Fruit fly (Drosophila melanogaster) whole organism, pupa: Measurements from ENCODE around the gene Eig71Eh.

Experiments used
- CG10348 ChIP-seq: fragments of 200-800 bp; sonication (Bioruptor generic); IDR thresholded peaks from 2 replicates; pipeline ENCODE4 v1.3.6; 2022; ENCODE audit warnings: missing biosample characterization, missing genetic modification characterization
- CG12605 ChIP-seq: fragments of 200-800 bp; sonication (Bioruptor generic); IDR thresholded peaks from 2 replicates; pipeline ENCODE4 v1.3.6; 2022; ENCODE audit warnings: missing biosample characterization, missing genetic modification characterization
- CG13204 ChIP-seq: fragments of 200-800 bp; sonication (Bioruptor generic); optimal IDR thresholded peaks from 2 replicates; lab custom pipeline; 2018; ENCODE audit warnings: missing biosample characterization, mild to moderate bottlenecking, missing genetic modification characterization, moderate library complexity
- CG14655 ChIP-seq: fragments of 200-800 bp; sonication (Bioruptor generic); optimal IDR thresholded peaks from 3 replicates; lab custom pipeline; 2017; ENCODE audit warnings: mild to moderate bottlenecking, missing biosample characterization, missing genetic modification reagents, missing genetic modification characterization
- CG15710 ChIP-seq: fragments of 200-800 bp; sonication (Bioruptor generic); optimal IDR thresholded peaks from 2 replicates; lab custom pipeline; 2018; ENCODE audit warnings: missing biosample characterization, mild to moderate bottlenecking, missing genetic modification characterization, moderate library complexity
- CG17806 ChIP-seq: fragments of 200-800 bp; sonication (Bioruptor generic); optimal IDR thresholded peaks from 2 replicates; lab custom pipeline; 2018; ENCODE audit warnings: missing biosample characterization, mild to moderate bottlenecking, missing genetic modification characterization, moderate library complexity
- CG32121 ChIP-seq: fragments of 200-800 bp; sonication (Bioruptor generic); IDR thresholded peaks from 2 replicates; pipeline ENCODE4 v1.3.6; 2022; ENCODE audit warnings: missing biosample characterization, missing genetic modification characterization
- CG34367 ChIP-seq: fragments of 200-800 bp; sonication (Bioruptor generic); optimal IDR thresholded peaks from 2 replicates; lab custom pipeline; 2018; ENCODE audit warnings: missing biosample characterization, mild to moderate bottlenecking, missing genetic modification characterization
- CG4496 ChIP-seq: fragments of 200-800 bp; sonication (Bioruptor generic); IDR thresholded peaks from 3 replicates; pipeline ENCODE4 v1.3.6; 2022; ENCODE audit warnings: missing biosample characterization, missing genetic modification characterization
- CG8159 ChIP-seq: fragments of 200-800 bp; sonication (Bioruptor generic); optimal IDR thresholded peaks from 3 replicates; lab custom pipeline; 2018; ENCODE audit warnings: missing biosample characterization, mild to moderate bottlenecking, missing genetic modification characterization, moderate library complexity
- CG8301 ChIP-seq: fragments of 200-800 bp; sonication (Bioruptor generic); optimal IDR thresholded peaks from 2 replicates; lab custom pipeline; 2018; ENCODE audit warnings: missing biosample characterization, mild to moderate bottlenecking, missing genetic modification characterization
- CG9948 ChIP-seq: fragments of 200-800 bp; sonication (Bioruptor generic); optimal IDR thresholded peaks from 2 replicates; lab custom pipeline; 2018; ENCODE audit warnings: missing biosample characterization, mild to moderate bottlenecking, missing genetic modification characterization, moderate library complexity
- D1 ChIP-seq: fragments of 200-800 bp; sonication (Bioruptor generic); optimal IDR thresholded peaks from 2 replicates; lab custom pipeline; 2018; ENCODE audit warnings: missing biosample characterization, mild to moderate bottlenecking, missing genetic modification characterization, moderate library complexity
- EcR ChIP-seq: fragments of 200-800 bp; sonication (Bioruptor generic); optimal IDR thresholded peaks from 3 replicates; lab custom pipeline; 2019; ENCODE audit warnings: missing biosample characterization, missing genetic modification characterization, mild to moderate bottlenecking, moderate library complexity, missing genetic modification reagents
- Ets98B ChIP-seq: fragments of 200-800 bp; sonication (Bioruptor generic); IDR thresholded peaks from 2 replicates; pipeline ENCODE4 v1.3.6; 2022; ENCODE audit warnings: missing biosample characterization, missing genetic modification characterization
- Pif1A ChIP-seq: fragments of 200-800 bp; sonication (Bioruptor generic); optimal IDR thresholded peaks from 3 replicates; lab custom pipeline; 2016; ENCODE audit warnings: missing biosample characterization, missing genetic modification characterization
- Pif1B ChIP-seq: fragments of 200-800 bp; sonication (Bioruptor generic); optimal IDR thresholded peaks from 3 replicates; lab custom pipeline; 2016; ENCODE audit warnings: missing biosample characterization, missing genetic modification characterization
- Snoo ChIP-seq: fragments of 200-800 bp; sonication (Bioruptor generic); optimal IDR thresholded peaks from 3 replicates; lab custom pipeline; 2017; ENCODE audit warnings: missing biosample characterization, mild to moderate bottlenecking, missing genetic modification characterization, inconsistent platforms
- fd96Ca ChIP-seq: fragments of 200-800 bp; sonication (Bioruptor generic); IDR thresholded peaks from 3 replicates; pipeline ENCODE4 v1.3.6; 2022; ENCODE audit warnings: missing biosample characterization, missing genetic modification characterization
- gl ChIP-seq: fragments of 200-800 bp; sonication (Bioruptor generic); optimal IDR thresholded peaks from 2 replicates; lab custom pipeline; 2018; ENCODE audit warnings: missing biosample characterization, mild to moderate bottlenecking, missing genetic modification characterization
- rn ChIP-seq: fragments of 200-800 bp; sonication (Bioruptor generic); IDR thresholded peaks from 2 replicates; pipeline ENCODE4 v1.3.6; 2022; ENCODE audit warnings: missing biosample characterization, missing genetic modification characterization

Eig71Eh gene

dm6 chr3L:15677662-15678061, 18.4 kb upstream of the Eig71Eh start:
- TF ChIP-seq fd96Ca (GFP tag; lab: Robert Waterston, UW) = no peak
- no peak for TF ChIP-seq CG8301
- TF ChIP-seq CG14655 (GFP tag; lab: Kevin White, UChicago) = peak; percentile 1
- no peak for TF ChIP-seq Pif1A (GFP tag; lab: Kevin White, UChicago)
- no peak for TF ChIP-seq CG13204 (GFP tag; lab: Kevin White, UChicago)
- TF ChIP-seq CG32121 = no peak
- no peak for TF ChIP-seq CG4496 (GFP tag; lab: Robert Waterston, UW)
- peak; percentile 20 for TF ChIP-seq CG9948 (tag; lab: Kevin White, UChicago)
- TF ChIP-seq D1 (tag; lab: Kevin White, UChicago) = no peak
- TF ChIP-seq CG34367 (tag; lab: Kevin White, UChicago) = no peak
- TF ChIP-seq Pif1B = no peak
- TF ChIP-seq CG8159 = peak; percentile 5
- TF ChIP-seq Snoo (tag; lab: Kevin White, UChicago) = no peak
- TF ChIP-seq CG12605 (GFP tag; lab: Robert Waterston, UW) = no peak
- TF ChIP-seq Ets98B (GFP tag; lab: Robert Waterston, UW) = no peak
- TF ChIP-seq rn (GFP tag; lab: Robert Waterston, UW) = no peak
- TF ChIP-seq EcR (GFP tag; lab: Kevin White, UChicago) = no peak
- no peak for TF ChIP-seq gl
- no peak for TF ChIP-seq CG15710 (tag; lab: Kevin White, UChicago)
- no peak for TF ChIP-seq CG10348 (GFP tag; lab: Robert Waterston, UW)

- TF ChIP-seq CG13204 (GFP tag; lab: Kevin White, UChicago) (no peak), CG9948 (tag; lab: Kevin White, UChicago) (peak; percentile 23), CG8301 (peak; percentile 37), Ets98B (GFP tag; lab: Robert Waterston, UW) (0 out of 2 replicates have a peak, but pooled peaks have one; percentile 14), CG14655 (GFP tag; lab: Kevin White, UChicago) (peak; percentile 65)
Observed at dm6 chr3L:15675111-15675510, 15.9 kb upstream of the Eig71Eh start.

dm6 chr3L:15672800-15673199, 13.6 kb upstream of the Eig71Eh start:
- no peak for TF ChIP-seq CG8301
- peak; percentile 14 for TF ChIP-seq CG14655 (GFP tag; lab: Kevin White, UChicago)
- TF ChIP-seq CG9948 (tag; lab: Kevin White, UChicago) = peak; percentile 3
- no peak for TF ChIP-seq gl
- TF ChIP-seq fd96Ca (GFP tag; lab: Robert Waterston, UW) = no peak
- TF ChIP-seq Ets98B (GFP tag; lab: Robert Waterston, UW) = no peak
- TF ChIP-seq rn (GFP tag; lab: Robert Waterston, UW) = no peak
- no peak for TF ChIP-seq D1 (tag; lab: Kevin White, UChicago)

dm6 chr3L:15670455-15670854, 11.2 kb upstream of the Eig71Eh start:
- peak; percentile 7 for TF ChIP-seq CG9948 (tag; lab: Kevin White, UChicago)
- peak; percentile 17 for TF ChIP-seq CG15710 (tag; lab: Kevin White, UChicago)
- no peak for TF ChIP-seq CG10348 (GFP tag; lab: Robert Waterston, UW)
- no peak for TF ChIP-seq EcR (GFP tag; lab: Kevin White, UChicago)
- TF ChIP-seq Ets98B (GFP tag; lab: Robert Waterston, UW) = no peak
- TF ChIP-seq CG12605 (GFP tag; lab: Robert Waterston, UW) = no peak
- no peak for TF ChIP-seq CG17806 (tag; lab: Kevin White, UChicago)
- no peak for TF ChIP-seq D1 (tag; lab: Kevin White, UChicago)
- no peak for TF ChIP-seq rn (GFP tag; lab: Robert Waterston, UW)
- TF ChIP-seq Snoo (tag; lab: Kevin White, UChicago) = peak; percentile 25
- TF ChIP-seq CG8159 = peak; percentile 56
- TF ChIP-seq Pif1A (GFP tag; lab: Kevin White, UChicago) = no peak
- TF ChIP-seq CG4496 (GFP tag; lab: Robert Waterston, UW) = no peak
- TF ChIP-seq, all 21 proteins: peak for 4

- TF ChIP-seq Pif1B (no peak), Pif1A (GFP tag; lab: Kevin White, UChicago) (no peak), D1 (tag; lab: Kevin White, UChicago) (no peak), EcR (GFP tag; lab: Kevin White, UChicago) (no peak), CG15710 (tag; lab: Kevin White, UChicago) (no peak), CG34367 (tag; lab: Kevin White, UChicago) (no peak), CG13204 (GFP tag; lab: Kevin White, UChicago) (no peak), Snoo (tag; lab: Kevin White, UChicago) (no peak), CG8301 (no peak), gl (no peak), CG17806 (tag; lab: Kevin White, UChicago) (no peak), CG10348 (GFP tag; lab: Robert Waterston, UW) (no peak), rn (GFP tag; lab: Robert Waterston, UW) (no peak)
Observed at dm6 chr3L:15669939-15670338, 10.7 kb upstream of the Eig71Eh start.

dm6 chr3L:15665741-15666140, 6.5 kb upstream of the Eig71Eh start:
- TF ChIP-seq CG12605 (GFP tag; lab: Robert Waterston, UW) (no peak), CG4496 (GFP tag; lab: Robert Waterston, UW) (no peak), D1 (tag; lab: Kevin White, UChicago) (no peak), gl (no peak), Ets98B (GFP tag; lab: Robert Waterston, UW) (no peak), Pif1B (no peak)
